Worm (Caenorhabditis elegans) whole organism, L2 larva: ENCODE measurements around the gene F11C1.1.

Experiments
- alr-1 ChIP-seq: fragments of 150-350 bp; optimal IDR thresholded peaks from 2 replicates; lab custom pipeline; 2014; ENCODE audit warnings: missing biosample characterization, missing genetic modification characterization
- ama-1 ChIP-seq: fragments of 150-350 bp; optimal IDR thresholded peaks from 2 replicates; lab custom pipeline; 2018; ENCODE audit warnings: inconsistent platforms
- ceh-16 ChIP-seq: fragments of 150-350 bp; optimal IDR thresholded peaks from 2 replicates; lab custom pipeline; 2014; ENCODE audit warnings: missing biosample characterization, missing genetic modification characterization
- ceh-82 ChIP-seq: fragments of 150-350 bp; optimal IDR thresholded peaks from 2 replicates; lab custom pipeline; 2014; ENCODE audit warnings: missing biosample characterization, missing genetic modification characterization
- egl-27 ChIP-seq: sonication (generic microtip); optimal IDR thresholded peaks from 3 replicates; lab custom pipeline; 2017; ENCODE audit warnings: missing biosample characterization, missing genetic modification reagents, missing genetic modification characterization
- lin-39 ChIP-seq: fragments of 150-350 bp; optimal IDR thresholded peaks from 2 replicates; lab custom pipeline; 2014; ENCODE audit warnings: missing biosample characterization, missing genetic modification reagents, missing genetic modification characterization
- mdl-1 ChIP-seq, 2 experiments: fragments of 150-350 bp in 1 of 2; sonication (generic microtip) in 1 of 2; optimal IDR thresholded peaks; 2 replicates each; lab custom pipeline; 2017; ENCODE audit warnings: missing biosample characterization in 2 of 2, missing genetic modification characterization in 2 of 2
- nhr-10 ChIP-seq: sonication (generic microtip); optimal IDR thresholded peaks from 2 replicates; lab custom pipeline; 2017; ENCODE audit warnings: missing biosample characterization, missing genetic modification characterization
- nhr-23 ChIP-seq: fragments of 150-350 bp; optimal IDR thresholded peaks from 2 replicates; lab custom pipeline; 2014; ENCODE audit warnings: missing biosample characterization, missing genetic modification reagents, missing genetic modification characterization
- snpc-4 ChIP-seq: fragments of 150-350 bp; optimal IDR thresholded peaks from 2 replicates; lab custom pipeline; 2014; ENCODE audit warnings: missing biosample characterization, missing genetic modification characterization
- unc-39 ChIP-seq: fragments of 150-350 bp; optimal IDR thresholded peaks from 2 replicates; lab custom pipeline; 2014; ENCODE audit warnings: missing biosample characterization, missing genetic modification characterization
- unc-62 ChIP-seq: fragments of 150-350 bp; optimal IDR thresholded peaks from 2 replicates; lab custom pipeline; 2014; ENCODE audit warnings: missing biosample characterization, missing genetic modification reagents, missing genetic modification characterization
- zag-1 ChIP-seq: fragments of 150-350 bp; optimal IDR thresholded peaks from 2 replicates; lab custom pipeline; 2014; ENCODE audit warnings: missing biosample characterization, missing genetic modification characterization
- ztf-11 ChIP-seq: sonication (generic microtip); optimal IDR thresholded peaks from 2 replicates; lab custom pipeline; 2017; ENCODE audit warnings: missing biosample characterization, missing genetic modification characterization

- TF ChIP-seq mdl-1 (tag; optimal IDR thresholded peaks at IDR 0.05; lab: Kevin White, UChicago) (no peak), alr-1 (tag; lab: Kevin White, UChicago) (no peak), nhr-23 (tag; lab: Kevin White, UChicago) (no peak), snpc-4 (no peak), ceh-16 (tag; lab: Kevin White, UChicago) (no peak), unc-62 (GFP tag; lab: Kevin White, UChicago) (no peak), unc-39 (tag; lab: Kevin White, UChicago) (no peak), egl-27 (no peak), ama-1 (no peak), zag-1 (no peak), nhr-10 (tag; lab: Kevin White, UChicago) (no peak), ztf-11 (tag; lab: Kevin White, UChicago) (no peak), lin-39 (tag; lab: Kevin White, UChicago) (no peak), ceh-82 (tag; lab: Kevin White, UChicago) (no peak)
Observed at ce11 chrX:13006328-13006727, 15.9 kb upstream of the F11C1.1 start.
